Fruit fly (Drosophila melanogaster) whole organism, embryonic: ENCODE data around the gene chb.

Experiments
- Ada2b ChIP-seq: fragments of 200-800 bp; sonication (Bioruptor generic); IDR thresholded peaks from 2 replicates; pipeline ENCODE4 v1.3.6; 2022; ENCODE audit warnings: missing biosample characterization, missing genetic modification characterization
- Atf6 ChIP-seq: fragments of 200-800 bp; sonication (Bioruptor generic); IDR thresholded peaks from 2 replicates; pipeline ENCODE4 v1.3.6; 2022; ENCODE audit warnings: missing biosample characterization, missing genetic modification characterization
- CG10209 ChIP-seq: fragments of 200-800 bp; sonication (Bioruptor generic); optimal IDR thresholded peaks from 3 replicates; lab custom pipeline; 2017; ENCODE audit warnings: missing biosample characterization, mild to moderate bottlenecking, missing genetic modification characterization, missing genetic modification reagents
- CG10431 ChIP-seq: fragments of 200-800 bp; sonication (Bioruptor generic); optimal IDR thresholded peaks from 3 replicates; lab custom pipeline; 2018; ENCODE audit warnings: missing biosample characterization, mild to moderate bottlenecking, missing genetic modification characterization
- CG12236 ChIP-seq: fragments of 200-800 bp; sonication (Bioruptor generic); optimal IDR thresholded peaks from 2 replicates; lab custom pipeline; 2016; ENCODE audit warnings: missing biosample characterization, missing genetic modification characterization
- CG12299 ChIP-seq: fragments of 200-800 bp; sonication (Bioruptor generic); optimal IDR thresholded peaks from 2 replicates; lab custom pipeline; 2018; ENCODE audit warnings: missing biosample characterization, mild to moderate bottlenecking, missing genetic modification characterization
- CG12391 ChIP-seq: fragments of 200-800 bp; sonication (Bioruptor generic); optimal IDR thresholded peaks from 3 replicates; lab custom pipeline; 2018; ENCODE audit warnings: missing biosample characterization, mild to moderate bottlenecking, missing genetic modification characterization, moderate library complexity
- CG13296 ChIP-seq: fragments of 200-800 bp; sonication (Bioruptor generic); optimal IDR thresholded peaks from 3 replicates; lab custom pipeline; 2018; ENCODE audit warnings: missing biosample characterization, mild to moderate bottlenecking, missing genetic modification characterization
- CG13424 ChIP-seq: fragments of 200-800 bp; sonication (Bioruptor generic); optimal IDR thresholded peaks from 2 replicates; lab custom pipeline; 2019; ENCODE audit warnings: missing biosample characterization, mild to moderate bottlenecking, missing genetic modification characterization, moderate library complexity
- CG14965 ChIP-seq: fragments of 200-800 bp; sonication (Bioruptor generic); optimal IDR thresholded peaks from 2 replicates; lab custom pipeline; 2016; ENCODE audit warnings: missing biosample characterization, missing genetic modification characterization, borderline replicate concordance
- CG15011 ChIP-seq: fragments of 200-800 bp; sonication (Bioruptor generic); optimal IDR thresholded peaks from 3 replicates; lab custom pipeline; 2018; ENCODE audit warnings: missing biosample characterization, mild to moderate bottlenecking, missing genetic modification characterization
- CG16779 ChIP-seq: fragments of 200-800 bp; sonication (Bioruptor generic); IDR thresholded peaks from 2 replicates; pipeline ENCODE4 v1.3.6; 2022; ENCODE audit warnings: missing biosample characterization, missing genetic modification characterization
- CG17359 ChIP-seq: fragments of 200-800 bp; sonication (Bioruptor generic); optimal IDR thresholded peaks from 3 replicates; lab custom pipeline; 2018; ENCODE audit warnings: missing biosample characterization, mild to moderate bottlenecking, missing genetic modification characterization, moderate library complexity
- CG1792 ChIP-seq: fragments of 200-800 bp; sonication (Bioruptor generic); optimal IDR thresholded peaks from 2 replicates; lab custom pipeline; 2016; ENCODE audit warnings: missing biosample characterization, missing genetic modification characterization
- CG18011 ChIP-seq: fragments of 200-800 bp; sonication (Bioruptor generic); optimal IDR thresholded peaks from 2 replicates; lab custom pipeline; 2017; ENCODE audit warnings: missing biosample characterization, missing genetic modification characterization, mild to moderate bottlenecking, moderate library complexity, missing genotype
- CG31224 ChIP-seq: fragments of 200-800 bp; sonication (Bioruptor generic); IDR thresholded peaks from 2 replicates; pipeline ENCODE4 v1.3.6; 2022; ENCODE audit warnings: missing biosample characterization, missing genetic modification characterization
- CG4360 ChIP-seq: fragments of 200-800 bp; sonication (Bioruptor generic); IDR thresholded peaks from 2 replicates; pipeline ENCODE4 v1.3.6; 2022; ENCODE audit warnings: missing biosample characterization, missing genetic modification characterization
- CG6765 ChIP-seq: fragments of 200-800 bp; sonication (Bioruptor generic); optimal IDR thresholded peaks from 3 replicates; lab custom pipeline; 2017; ENCODE audit warnings: missing biosample characterization, mild to moderate bottlenecking, missing genetic modification characterization
- CG8281 ChIP-seq: fragments of 200-800 bp; sonication (Bioruptor generic); optimal IDR thresholded peaks from 2 replicates; lab custom pipeline; 2018; ENCODE audit warnings: missing biosample characterization, mild to moderate bottlenecking, missing genetic modification characterization, moderate library complexity
- CG9727 ChIP-seq: fragments of 200-800 bp; sonication (Bioruptor generic); optimal IDR thresholded peaks from 3 replicates; lab custom pipeline; 2017; ENCODE audit warnings: missing biosample characterization, mild to moderate bottlenecking, missing genetic modification characterization
- CHES-1-like ChIP-seq: fragments of 200-800 bp; sonication (Bioruptor generic); optimal IDR thresholded peaks from 2 replicates; lab custom pipeline; 2016; ENCODE audit warnings: missing biosample characterization, missing genetic modification characterization
- Chrac-16 ChIP-seq: fragments of 200-800 bp; sonication (Bioruptor generic); optimal IDR thresholded peaks from 3 replicates; lab custom pipeline; 2016; ENCODE audit warnings: missing biosample characterization, missing genetic modification characterization
- Deaf1 ChIP-seq: fragments of 200-800 bp; optimal IDR thresholded peaks from 3 replicates; lab custom pipeline; 2019; ENCODE audit warnings: missing biosample characterization, mild to moderate bottlenecking, missing genetic modification characterization, moderate library complexity
- Dp ChIP-seq: fragments of 200-800 bp; sonication (Bioruptor generic); optimal IDR thresholded peaks from 2 replicates; lab custom pipeline; 2018; ENCODE audit warnings: missing biosample characterization, mild to moderate bottlenecking, missing genetic modification characterization, moderate library complexity
- Fer1 ChIP-seq: fragments of 200-800 bp; sonication (Bioruptor generic); optimal IDR thresholded peaks from 2 replicates; lab custom pipeline; 2017; ENCODE audit warnings: missing biosample characterization, mild to moderate bottlenecking, missing genetic modification characterization
- H15 ChIP-seq: fragments of 200-800 bp; sonication (Bioruptor generic); IDR thresholded peaks from 3 replicates; pipeline ENCODE4 v1.3.6; 2022; ENCODE audit warnings: missing biosample characterization, missing genetic modification characterization
- Lhr ChIP-seq: fragments of 200-800 bp; sonication (Bioruptor generic); optimal IDR thresholded peaks from 3 replicates; lab custom pipeline; 2017; ENCODE audit warnings: mild to moderate bottlenecking, missing biosample characterization, missing genetic modification reagents, missing genetic modification characterization
- Nf-YC ChIP-seq: fragments of 200-800 bp; optimal IDR thresholded peaks from 3 replicates; lab custom pipeline; 2019; ENCODE audit warnings: missing biosample characterization, mild to moderate bottlenecking, missing genetic modification characterization, moderate library complexity
- Oaz ChIP-seq: fragments of 200-800 bp; sonication (Bioruptor generic); IDR thresholded peaks from 2 replicates; pipeline ENCODE4 v1.3.6; 2022; ENCODE audit warnings: missing biosample characterization, missing genetic modification characterization
- PHDP ChIP-seq: fragments of 200-800 bp; sonication (Bioruptor generic); optimal IDR thresholded peaks from 3 replicates; lab custom pipeline; 2018; ENCODE audit warnings: missing biosample characterization, mild to moderate bottlenecking, missing genetic modification characterization, moderate library complexity
- Side ChIP-seq: fragments of 200-800 bp; sonication (Bioruptor generic); optimal IDR thresholded peaks from 2 replicates; lab custom pipeline; 2016; ENCODE audit warnings: missing biosample characterization, missing genetic modification characterization
- ap ChIP-seq: fragments of 200-800 bp; sonication (Bioruptor generic); IDR thresholded peaks from 2 replicates; pipeline ENCODE4 v1.3.6; 2022; ENCODE audit warnings: missing biosample characterization, missing genetic modification characterization
- ase ChIP-seq: fragments of 200-800 bp; sonication (Bioruptor generic); IDR thresholded peaks from 3 replicates; pipeline ENCODE4 v1.3.6; 2022; ENCODE audit warnings: missing biosample characterization, missing genetic modification characterization
- cas ChIP-seq: fragments of 200-800 bp; sonication (Bioruptor generic); IDR thresholded peaks from 2 replicates; pipeline ENCODE4 v1.3.6; 2022; ENCODE audit warnings: missing biosample characterization, missing genetic modification characterization
- crol ChIP-seq: fragments of 200-800 bp; sonication (Bioruptor generic); IDR thresholded peaks from 2 replicates; pipeline ENCODE4 v1.3.6; 2022; ENCODE audit warnings: missing biosample characterization, missing genetic modification characterization
- ems ChIP-seq: fragments of 200-800 bp; sonication (Bioruptor generic); optimal IDR thresholded peaks from 3 replicates; lab custom pipeline; 2016; ENCODE audit warnings: missing biosample characterization, missing genetic modification characterization
- ind ChIP-seq: fragments of 200-800 bp; sonication (Bioruptor generic); optimal IDR thresholded peaks from 3 replicates; lab custom pipeline; 2016; ENCODE audit warnings: missing biosample characterization, missing genetic modification characterization
- lilli ChIP-seq: fragments of 200-800 bp; sonication (Bioruptor generic); optimal IDR thresholded peaks from 3 replicates; lab custom pipeline; 2016; ENCODE audit warnings: missing biosample characterization, missing genetic modification characterization
- maf-S ChIP-seq: fragments of 200-800 bp; sonication (Bioruptor generic); optimal IDR thresholded peaks from 2 replicates; lab custom pipeline; 2016; ENCODE audit warnings: missing biosample characterization, missing genetic modification characterization
- psq ChIP-seq: fragments of 200-800 bp; sonication (Bioruptor generic); optimal IDR thresholded peaks from 2 replicates; lab custom pipeline; 2017; ENCODE audit warnings: missing biosample characterization, missing genetic modification characterization
- row ChIP-seq: fragments of 200-800 bp; sonication (Bioruptor generic); IDR thresholded peaks from 3 replicates; pipeline ENCODE4 v1.3.6; 2022; ENCODE audit warnings: missing biosample characterization, missing genetic modification characterization
- seq ChIP-seq: fragments of 200-800 bp; sonication (Bioruptor generic); IDR thresholded peaks from 2 replicates; pipeline ENCODE4 v1.3.6; 2022; ENCODE audit warnings: missing biosample characterization, missing genetic modification characterization
- sob ChIP-seq: fragments of 200-800 bp; sonication (Bioruptor generic); IDR thresholded peaks from 2 replicates; pipeline ENCODE4 v1.3.6; 2022; ENCODE audit warnings: missing biosample characterization, missing genetic modification characterization
- ssp ChIP-seq: fragments of 200-800 bp; sonication (Bioruptor generic); IDR thresholded peaks from 2 replicates; pipeline ENCODE4 v1.3.6; 2022; ENCODE audit warnings: missing biosample characterization, missing genetic modification characterization
- sug ChIP-seq: fragments of 200-800 bp; optimal IDR thresholded peaks from 2 replicates; lab custom pipeline; 2019; ENCODE audit warnings: missing biosample characterization, mild to moderate bottlenecking, missing genetic modification characterization, moderate library complexity
- usp ChIP-seq: fragments of >200 bp; optimal IDR thresholded peaks from 2 replicates; lab custom pipeline; 2017; ENCODE audit warnings: missing biosample characterization, missing genetic modification characterization
- z ChIP-seq: fragments of 200-800 bp; sonication (Bioruptor generic); IDR thresholded peaks from 3 replicates; pipeline ENCODE4 v1.3.6; 2022; ENCODE audit warnings: missing biosample characterization, missing genetic modification characterization
- zf30C ChIP-seq: fragments of 200-800 bp; sonication (Bioruptor generic); optimal IDR thresholded peaks from 3 replicates; lab custom pipeline; 2018; ENCODE audit warnings: missing biosample characterization, mild to moderate bottlenecking, missing genetic modification characterization
- zfh1 ChIP-seq: fragments of 200-800 bp; sonication (Bioruptor generic); IDR thresholded peaks from 3 replicates; pipeline ENCODE4 v1.3.6; 2022; ENCODE audit warnings: missing biosample characterization, missing genetic modification characterization
- zfh2 ChIP-seq: fragments of 200-800 bp; sonication (Bioruptor generic); optimal IDR thresholded peaks from 2 replicates; lab custom pipeline; 2016; ENCODE audit warnings: missing biosample characterization, missing genetic modification characterization

Gene chb

dm6 chr3L:21176935-21177581 is 4.4 kb downstream of the chb start (continued):
- TF ChIP-seq Oaz (GFP tag; lab: Robert Waterston, UW) (0 out of 2 replicates have a peak, but pooled peaks have one; percentile 24), Dp (GFP tag; lab: Kevin White, UChicago) (no peak), PHDP (tag; lab: Kevin White, UChicago) (peak; percentile 78), CG12299 (tag; lab: Kevin White, UChicago) (peak; percentile 16), lilli (GFP tag; lab: Kevin White, UChicago) (peak; percentile 80), row (GFP tag; lab: Robert Waterston, UW) (peak; percentile 79), CG18011 (GFP tag; lab: Kevin White, UChicago) (peak; percentile 43), zf30C (GFP tag; lab: Kevin White, UChicago) (peak; percentile 9), psq (GFP tag; lab: Kevin White, UChicago) (peak; percentile 20), ind (GFP tag; lab: Kevin White, UChicago) (peak; percentile 59), CG6765 (GFP tag; lab: Kevin White, UChicago) (peak; percentile 59), CG9727 (GFP tag; lab: Kevin White, UChicago) (peak; percentile 69), ems (GFP tag; lab: Kevin White, UChicago) (peak; percentile 47), z (GFP tag; lab: Robert Waterston, UW) (no peak), CG13424 (tag; lab: Kevin White, UChicago) (peak; percentile 57), H15 (GFP tag; lab: Robert Waterston, UW) (0 out of 3 replicates have a peak, but pooled peaks have one; percentile 14), Deaf1 (peak; percentile 34), Chrac-16 (GFP tag; lab: Kevin White, UChicago) (peak; percentile 49), CG15011 (GFP tag; lab: Kevin White, UChicago) (peak; percentile 67), Lhr (GFP tag; lab: Kevin White, UChicago) (no peak), sug (peak; percentile 24), maf-S (peak; percentile 13), CG4360 (GFP tag; lab: Robert Waterston, UW) (no peak), zfh1 (GFP tag; lab: Robert Waterston, UW) (peak; percentile 39; the same call in 1 of the 3 replicates), Atf6 (peak; percentile 86), CG14965 (no peak), CG10209 (peak; percentile 69), ssp (GFP tag; lab: Robert Waterston, UW) (0 out of 2 replicates have a peak, but pooled peaks have one; percentile 17), CG16779 (0 out of 2 replicates have a peak, but pooled peaks have one; percentile 20), seq (GFP tag; lab: Robert Waterston, UW) (peak; percentile 74), Nf-YC (peak; percentile 4), CG12236 (peak; percentile 23), CG17359 (tag; lab: Kevin White, UChicago) (peak; percentile 49), zfh2 (GFP tag; lab: Kevin White, UChicago) (peak; percentile 72), ase (GFP tag; lab: Robert Waterston, UW) (0 out of 3 replicates have a peak, but pooled peaks have one; percentile 5), CG31224 (GFP tag; lab: Robert Waterston, UW) (peak; percentile 70), Fer1 (GFP tag; lab: Kevin White, UChicago) (peak; percentile 67), crol (GFP tag; lab: Robert Waterston, UW) (peak; percentile 74), Ada2b (GFP tag; lab: Robert Waterston, UW) (peak; percentile 73), cas (GFP tag; lab: Robert Waterston, UW) (peak; percentile 52; the same call in 1 of the 2 replicates), CG13296 (GFP tag; lab: Kevin White, UChicago) (peak; percentile 30), CG10431 (no peak), ap (0 out of 2 replicates have a peak, but pooled peaks have one; percentile 35), usp (no peak), CHES-1-like (peak; percentile 30), CG12391 (tag; lab: Kevin White, UChicago) (peak; percentile 68), Side (no peak), CG8281 (tag; lab: Kevin White, UChicago) (peak; percentile 52), sob (GFP tag; lab: Robert Waterston, UW) (peak; percentile 80), CG1792 (GFP tag; lab: Kevin White, UChicago) (peak; percentile 8)
